Worm (Caenorhabditis elegans) whole organism, late embryonic: ENCODE data around the gene nemt-1.

Source experiments
- ahr-1 ChIP-seq: sonication (generic microtip); optimal IDR thresholded peaks from 2 replicates; lab custom pipeline; 2016; ENCODE audit warnings: missing genetic modification characterization, missing compliant biosample characterization
- ceh-9 ChIP-seq: sonication (generic microtip); optimal IDR thresholded peaks from 2 replicates; lab custom pipeline; 2016; ENCODE audit warnings: mild to moderate bottlenecking, missing genetic modification characterization, inconsistent platforms, missing compliant biosample characterization
- hlh-30 ChIP-seq: sonication (generic microtip); optimal IDR thresholded peaks from 2 replicates; lab custom pipeline; 2017; ENCODE audit warnings: antibody characterized with exemption, missing genetic modification characterization, missing compliant biosample characterization; ENCODE audit not compliant: insufficient read depth
- unc-42 ChIP-seq: sonication (generic microtip); optimal IDR thresholded peaks from 2 replicates; lab custom pipeline; 2016; ENCODE audit warnings: missing genotype, missing genetic modification characterization, missing compliant biosample characterization

ce11 chrIV:9320023-9320422, 784 bp upstream of the nemt-1 start:
- no peak for TF ChIP-seq unc-42 (tag; lab: Kevin White, UChicago)
- no peak for TF ChIP-seq hlh-30 (tag; lab: Kevin White, UChicago)
- no peak for TF ChIP-seq ahr-1
- TF ChIP-seq ceh-9 (tag; lab: Kevin White, UChicago): no peak
